Worm (Caenorhabditis elegans) whole organism, L4 larva: ENCODE measurements around the gene hsp-12.2.

Experiments used
- T20F7.1 ChIP-seq: fragments of 200-800 bp; sonication (Bioruptor generic); optimal IDR thresholded peaks from 2 replicates; lab custom pipeline; 2018; ENCODE audit warnings: mild to moderate bottlenecking, missing genetic modification characterization, missing compliant biosample characterization
- Y105C5A.15 ChIP-seq: fragments of 200-800 bp; sonication (Bioruptor generic); IDR thresholded peaks from 2 replicates; pipeline ENCODE4 v1.3.6; 2022; ENCODE audit warnings: missing genetic modification characterization, missing compliant biosample characterization
- Y75B8A.6 ChIP-seq: fragments of 200-800 bp; sonication (Bioruptor generic); IDR thresholded peaks from 2 replicates; pipeline ENCODE4 v1.3.6; 2022; ENCODE audit warnings: missing genetic modification reagents, missing genetic modification characterization, missing compliant biosample characterization
- ZK546.5 ChIP-seq, 2 experiments: sonication (generic microtip); optimal IDR thresholded peaks; 2 replicates each; lab custom pipeline; 2017; ENCODE audit warnings: missing biosample characterization in 2 of 2, missing genetic modification characterization in 2 of 2
- aha-1 ChIP-seq: fragments of 150-350 bp; peaks from one replicate; lab custom pipeline; 2014; ENCODE audit warnings: missing biosample characterization, missing genetic modification characterization
- aly-2 ChIP-seq: sonication (generic microtip); optimal IDR thresholded peaks from 2 replicates; lab custom pipeline; 2018; ENCODE audit warnings: missing biosample characterization, missing genetic modification characterization
- ama-1 ChIP-seq: fragments of 150-350 bp; optimal IDR thresholded peaks from 2 replicates; lab custom pipeline; 2014; ENCODE audit warnings: inconsistent platforms, mixed read lengths
- ceh-62 ChIP-seq: sonication (generic microtip); optimal IDR thresholded peaks from 2 replicates; lab custom pipeline; 2017; ENCODE audit warnings: missing biosample characterization, missing genetic modification characterization
- cey-2 ChIP-seq: sonication (generic microtip); optimal IDR thresholded peaks from 3 replicates; lab custom pipeline; 2017; ENCODE audit warnings: missing genetic modification characterization, mild to moderate bottlenecking, missing compliant biosample characterization, antibody characterized with exemption, borderline replicate concordance; ENCODE audit not compliant: insufficient read depth
- daf-12 ChIP-seq: fragments of 150-350 bp; optimal IDR thresholded peaks from 2 replicates; lab custom pipeline; 2014; ENCODE audit warnings: missing biosample characterization, missing genetic modification reagents, missing genetic modification characterization
- daf-16 ChIP-seq, 3 experiments: sonication (generic microtip); optimal IDR thresholded peaks; 2 replicates each; lab custom pipeline; 2016 to 2017; ENCODE audit warnings: missing genetic modification characterization in 3 of 3, missing genetic modification reagents in 3 of 3, mild to moderate bottlenecking in 2 of 3, missing compliant biosample characterization in 2 of 3, missing biosample characterization in 1 of 3, moderate library complexity in 1 of 3
- daf-19 ChIP-seq: fragments of 200-800 bp; sonication (Bioruptor generic); conservative IDR thresholded peaks from 2 replicates; pipeline ENCODE4 v1.3.6; 2022; ENCODE audit warnings: missing genetic modification characterization, missing compliant biosample characterization
- dmd-6 ChIP-seq: fragments of 200-800 bp; sonication (Bioruptor generic); IDR thresholded peaks from 2 replicates; pipeline ENCODE4 v1.3.6; 2022; ENCODE audit warnings: missing genetic modification reagents, missing genetic modification characterization, missing compliant biosample characterization
- dmd-9 ChIP-seq: fragments of 200-800 bp; sonication (Bioruptor generic); IDR thresholded peaks from 2 replicates; pipeline ENCODE4 v1.3.6; 2022; ENCODE audit warnings: missing genetic modification reagents, missing genetic modification characterization, missing compliant biosample characterization
- dpl-1 ChIP-seq: fragments of 150-350 bp; optimal IDR thresholded peaks from 2 replicates; lab custom pipeline; 2014; ENCODE audit warnings: missing biosample characterization, missing genetic modification reagents, missing genetic modification characterization
- dve-1 ChIP-seq: sonication (generic microtip); optimal IDR thresholded peaks from 2 replicates; lab custom pipeline; 2017; ENCODE audit warnings: antibody characterized with exemption, mild to moderate bottlenecking, missing genetic modification characterization, missing compliant biosample characterization; ENCODE audit not compliant: insufficient read depth
- gei-8 ChIP-seq: fragments of 200-800 bp; sonication (Bioruptor generic); optimal IDR thresholded peaks from 2 replicates; lab custom pipeline; 2018; ENCODE audit warnings: mild to moderate bottlenecking, missing genetic modification characterization, missing compliant biosample characterization
- hif-1 ChIP-seq, 2 experiments: sonication (generic microtip); optimal IDR thresholded peaks; 2 replicates each; lab custom pipeline; 2016 to 2017; ENCODE audit warnings: missing compliant biosample characterization in 2 of 2, missing genetic modification characterization in 2 of 2, missing genetic modification reagents in 2 of 2, missing genotype in 2 of 2, mild to moderate bottlenecking in 1 of 2
- hlh-11 ChIP-seq: fragments of 200-800 bp; sonication (Bioruptor generic); optimal IDR thresholded peaks from 2 replicates; lab custom pipeline; 2018; ENCODE audit warnings: mild to moderate bottlenecking, missing genetic modification characterization, missing compliant biosample characterization
- hlh-30 ChIP-seq: sonication (generic microtip); optimal IDR thresholded peaks from 2 replicates; lab custom pipeline; 2017; ENCODE audit warnings: antibody characterized with exemption, mild to moderate bottlenecking, missing genetic modification characterization, missing compliant biosample characterization; ENCODE audit not compliant: insufficient read depth
- hmg-1.1 ChIP-seq: fragments of 200-800 bp; sonication (Bioruptor generic); IDR thresholded peaks from 2 replicates; pipeline ENCODE4 v1.3.6; 2022; ENCODE audit warnings: missing genetic modification reagents, missing genetic modification characterization, missing compliant biosample characterization
- lim-7 ChIP-seq: fragments of 200-800 bp; sonication (Bioruptor generic); IDR thresholded peaks from 2 replicates; pipeline ENCODE4 v1.3.6; 2022; ENCODE audit warnings: missing genetic modification characterization, missing compliant biosample characterization
- lin-13 ChIP-seq: fragments of 150-350 bp; optimal IDR thresholded peaks from 2 replicates; lab custom pipeline; 2014; ENCODE audit warnings: missing biosample characterization, missing genetic modification reagents, missing genetic modification characterization
- lin-38 ChIP-seq: fragments of 200-800 bp; sonication (Bioruptor generic); IDR thresholded peaks from 2 replicates; pipeline ENCODE4 v1.3.6; 2022; ENCODE audit warnings: missing genetic modification reagents, missing genetic modification characterization, missing compliant biosample characterization
- lir-3 ChIP-seq: sonication (generic microtip); optimal IDR thresholded peaks from 2 replicates; lab custom pipeline; 2016; ENCODE audit warnings: mild to moderate bottlenecking, missing genetic modification characterization, missing compliant biosample characterization
- lsy-2 ChIP-seq, 2 experiments: fragments of 150-350 bp in 1 of 2; sonication (generic microtip) in 1 of 2; optimal IDR thresholded peaks; 2 replicates each; lab custom pipeline; 2014 to 2017; ENCODE audit warnings: missing biosample characterization in 2 of 2, missing genetic modification characterization in 2 of 2
- mdl-1 ChIP-seq, 2 experiments: fragments of 150-350 bp in 1 of 2; sonication (generic microtip) in 1 of 2; optimal IDR thresholded peaks; 2 replicates each; lab custom pipeline; 2014 to 2017; ENCODE audit warnings: missing biosample characterization in 2 of 2, missing genetic modification characterization in 2 of 2
- mep-1 ChIP-seq: fragments of 150-350 bp; sonication (generic microtip); optimal IDR thresholded peaks from 3 replicates; lab custom pipeline; 2014; ENCODE audit warnings: missing biosample characterization, missing genetic modification characterization
- mes-2 ChIP-seq: sonication (generic microtip); optimal IDR thresholded peaks from 2 replicates; lab custom pipeline; 2016; ENCODE audit warnings: missing genotype, mild to moderate bottlenecking, missing genetic modification characterization, missing compliant biosample characterization; ENCODE audit not compliant: poor library complexity, severe bottlenecking
- nhr-25 ChIP-seq: sonication (generic microtip); optimal IDR thresholded peaks from 2 replicates; lab custom pipeline; 2017; ENCODE audit warnings: missing genetic modification characterization, mild to moderate bottlenecking, missing compliant biosample characterization, antibody characterized with exemption, moderate library complexity, borderline replicate concordance; ENCODE audit not compliant: insufficient read depth
- nhr-28 ChIP-seq: fragments of 150-350 bp; optimal IDR thresholded peaks from 2 replicates; lab custom pipeline; 2014; ENCODE audit warnings: missing biosample characterization, missing genetic modification characterization
- nhr-42 ChIP-seq: fragments of 200-800 bp; sonication (Bioruptor generic); IDR thresholded peaks from 2 replicates; pipeline ENCODE4 v1.3.6; 2022; ENCODE audit warnings: missing genetic modification characterization, missing compliant biosample characterization
- nhr-48 ChIP-seq: sonication (generic microtip); optimal IDR thresholded peaks from 2 replicates; lab custom pipeline; 2016; ENCODE audit warnings: mild to moderate bottlenecking, missing genetic modification characterization, missing compliant biosample characterization
- nhr-6 ChIP-seq: fragments of 150-350 bp; optimal IDR thresholded peaks from 2 replicates; lab custom pipeline; 2014; ENCODE audit warnings: missing biosample characterization, missing genetic modification characterization
- php-3 ChIP-seq: fragments of 200-800 bp; sonication (Bioruptor generic); IDR thresholded peaks from 2 replicates; pipeline ENCODE4 v1.3.6; 2022; ENCODE audit warnings: missing genetic modification reagents, missing genetic modification characterization, missing compliant biosample characterization
- rbr-2 ChIP-seq: sonication (generic microtip); optimal IDR thresholded peaks from 2 replicates; lab custom pipeline; 2016; ENCODE audit warnings: missing genotype, missing genetic modification characterization, missing compliant biosample characterization
- set-16 ChIP-seq: fragments of 200-800 bp; sonication (Bioruptor generic); IDR thresholded peaks from 2 replicates; pipeline ENCODE4 v1.3.6; 2022; ENCODE audit warnings: missing genetic modification reagents, missing genetic modification characterization, missing compliant biosample characterization
- unc-130 ChIP-seq: sonication (generic microtip); optimal IDR thresholded peaks from 2 replicates; lab custom pipeline; 2016; ENCODE audit warnings: missing genetic modification reagents, missing genetic modification characterization, missing compliant biosample characterization
- unc-62 ChIP-seq, 3 experiments: fragments of 150-350 bp in 1 of 3; sonication (generic microtip); optimal IDR thresholded peaks in 2 of 3; peaks in 1 of 3; 1 replicate in 1 of 3; 2 replicates in 2 of 3; lab custom pipeline; 2014 to 2017; ENCODE audit warnings: missing biosample characterization in 3 of 3, missing genetic modification characterization in 3 of 3, missing genetic modification reagents in 3 of 3, missing genotype in 1 of 3
- vab-7 ChIP-seq: fragments of 200-800 bp; sonication (Bioruptor generic); IDR thresholded peaks from 2 replicates; pipeline ENCODE4 v1.3.6; 2022; ENCODE audit warnings: missing genetic modification reagents, missing genetic modification characterization, missing compliant biosample characterization
- zip-2 ChIP-seq: fragments of 150-350 bp; optimal IDR thresholded peaks from 2 replicates; lab custom pipeline; 2014; ENCODE audit warnings: missing biosample characterization, missing genetic modification characterization

The hsp-12.2 gene

ce11 chrIII:8124323-8124722, 13.6 kb upstream of the hsp-12.2 start (continued):
- TF ChIP-seq mes-2: peak; percentile 69
- peak; percentile 53 for TF ChIP-seq hmg-1.1
- TF ChIP-seq daf-19: no peak
- peak; percentile 58 for TF ChIP-seq gei-8 (GFP tag; lab: Kevin White, UChicago)
- TF ChIP-seq unc-130 (GFP tag; lab: Kevin White, UChicago): no peak
- no peak for TF ChIP-seq Y105C5A.15 (GFP tag; lab: Robert Waterston, UW)
- TF ChIP-seq nhr-28 (tag; lab: Kevin White, UChicago): peak; percentile 76
- TF ChIP-seq Y75B8A.6: no peak
- TF ChIP-seq lin-13 (GFP tag; lab: Kevin White, UChicago): peak; percentile 8
- peak; percentile 64 to 91 for TF ChIP-seq lsy-2 (tag; optimal IDR thresholded peaks at IDR 0.05; lab: Kevin White, UChicago)
- TF ChIP-seq T20F7.1 (GFP tag; lab: Kevin White, UChicago): no peak

- TF ChIP-seq set-16 (GFP tag; lab: Robert Waterston, UW) (no peak), dmd-9 (GFP tag; lab: Robert Waterston, UW) (no peak), cey-2 (peak; percentile 65), hif-1 (tag; optimal IDR thresholded peaks at IDR 0.05; lab: Kevin White, UChicago) (peak in 1 of 2 experiments; percentile 10), unc-62 (GFP tag; optimal IDR thresholded peaks at IDR 0.05 in 1 of 2; lab: Kevin White, UChicago) (peak in 1 of 2 experiments; percentile 93), unc-62 (tag; optimal IDR thresholded peaks at IDR 0.05; lab: Kevin White, UChicago) (no peak), zip-2 (peak; percentile 36), hlh-11 (peak; percentile 68), hmg-1.1 (peak; percentile 61), nhr-6 (tag; lab: Kevin White, UChicago) (peak; percentile 22), ama-1 (lab: Kevin White, UChicago) (no peak), ceh-62 (tag; lab: Kevin White, UChicago) (no peak), nhr-28 (tag; lab: Kevin White, UChicago) (peak; percentile 72), nhr-48 (peak; percentile 50), php-3 (GFP tag; lab: Robert Waterston, UW) (peak; percentile 55; the same call in 1 of the 2 replicates), vab-7 (GFP tag; lab: Robert Waterston, UW) (no peak), nhr-25 (tag; lab: Kevin White, UChicago) (no peak), mes-2 (peak; percentile 73), dpl-1 (GFP tag; lab: Kevin White, UChicago) (peak; percentile 19), dmd-6 (GFP tag; lab: Robert Waterston, UW) (peak; percentile 50; the same call in 1 of the 2 replicates), ZK546.5 (tag; optimal IDR thresholded peaks at IDR 0.05; lab: Kevin White, UChicago) (no peak), daf-16 (GFP tag; optimal IDR thresholded peaks at IDR 0.05; lab: Kevin White, UChicago) (no peak), daf-16 (tag; optimal IDR thresholded peaks at IDR 0.05; lab: Kevin White, UChicago) (peak; percentile 59), lim-7 (no peak), lir-3 (tag; lab: Kevin White, UChicago) (no peak), hlh-30 (tag; lab: Kevin White, UChicago) (peak; percentile 27), dve-1 (peak; percentile 79), lin-38 (GFP tag; lab: Robert Waterston, UW) (peak; percentile 45; the same call in 1 of the 2 replicates), mdl-1 (tag; optimal IDR thresholded peaks at IDR 0.05; lab: Kevin White, UChicago) (peak in 1 of 2 experiments; percentile 39), mep-1 (tag; lab: Kevin White, UChicago) (peak; percentile 63), Y105C5A.15 (GFP tag; lab: Robert Waterston, UW) (no peak), nhr-42 (no peak), rbr-2 (tag; lab: Kevin White, UChicago) (peak; percentile 53), aha-1 (tag; lab: Kevin White, UChicago) (peak; percentile 35), aly-2 (tag; lab: Kevin White, UChicago) (no peak), daf-12 (tag; lab: Kevin White, UChicago) (no peak), lsy-2 (tag; optimal IDR thresholded peaks at IDR 0.05; lab: Kevin White, UChicago) (peak in 1 of 2 experiments; percentile 79)
Measured at ce11 chrIII:8125234-8125633, 12.6 kb upstream of the hsp-12.2 start.
